Fruit fly (Drosophila melanogaster): ENCODE data around the gene okr.

The okr gene

dm6 chr2L:2972439-2972936, 20.1 kb downstream of the okr start, which contains the start of the genes Rrp1 and gammaTub23C (continued):
- TF ChIP-seq CG9437 (GFP tag; optimal IDR thresholded peaks at IDR 0.05) (peak; percentile 93), CG1024 (GFP tag; IDR thresholded peaks at IDR 0.05) (peak; percentile 66; the same call in 1 of the 2 replicates), knrl (GFP tag; IDR thresholded peaks at IDR 0.05; ENCODE audit: partially characterized antibody) (no peak), az2 (GFP tag; optimal IDR thresholded peaks at IDR 0.05) (peak; percentile 93), Sry-δ (GFP tag; optimal IDR thresholded peaks at IDR 0.05) (peak; percentile 70), ems (GFP tag; optimal IDR thresholded peaks at IDR 0.05) (peak; percentile 75), NFAT (GFP tag; IDR thresholded peaks at IDR 0.05) (peak; percentile 74), CG1832 (GFP tag; optimal IDR thresholded peaks at IDR 0.05) (no peak), CG2678 (tag; optimal IDR thresholded peaks at IDR 0.05) (peak; percentile 94), tgo (GFP tag; IDR thresholded peaks at IDR 0.05) (peak; percentile 86), CG7745 (tag; optimal IDR thresholded peaks at IDR 0.05) (no peak), Fer3 (tag; optimal IDR thresholded peaks at IDR 0.05) (peak; percentile 78), ara (GFP tag; IDR thresholded peaks at IDR 0.05) (peak; percentile 78), CG11696 (GFP tag; IDR thresholded peaks at IDR 0.05) (0 out of 2 replicates have a peak, but pooled peaks have one; percentile 38), Bdp1 (GFP tag; optimal IDR thresholded peaks at IDR 0.05) (peak; percentile 57), CG9797 (GFP tag; optimal IDR thresholded peaks at IDR 0.05) (peak; percentile 42), Nf-YB (GFP tag; optimal IDR thresholded peaks at IDR 0.05) (peak; percentile 75), CG12219 (GFP tag; optimal IDR thresholded peaks at IDR 0.05) (peak; percentile 69), CG17802 (tag; optimal IDR thresholded peaks at IDR 0.05) (peak; percentile 46), lov (optimal IDR thresholded peaks at IDR 0.05) (no peak), lov (GFP tag; IDR thresholded peaks at IDR 0.05) (peak; percentile 47; the same call in 1 of the 3 replicates), CG12659 (GFP tag; optimal IDR thresholded peaks at IDR 0.05) (peak; percentile 95), CG13775 (GFP tag; optimal IDR thresholded peaks at IDR 0.05) (peak; percentile 96), sr (GFP tag; IDR thresholded peaks at IDR 0.05) (no peak), gem (tag; optimal IDR thresholded peaks at IDR 0.05) (peak; percentile 95), CG9609 (GFP tag; optimal IDR thresholded peaks at IDR 0.05) (peak; percentile 77), lab (GFP tag; optimal IDR thresholded peaks at IDR 0.05) (peak; percentile 89), maf-S (GFP tag; optimal IDR thresholded peaks at IDR 0.05) (peak; percentile 63), CG15696 (tag; optimal IDR thresholded peaks at IDR 0.05) (peak; percentile 88), inv (GFP tag; IDR thresholded peaks at IDR 0.05; ENCODE audit: partially characterized antibody) (no peak), CG14965 (GFP tag; optimal IDR thresholded peaks at IDR 0.05; ENCODE audit: borderline replicate concordance) (no peak), slp2 (GFP tag; optimal IDR thresholded peaks at IDR 0.05) (peak; percentile 62), E2f1 (GFP tag; IDR thresholded peaks at IDR 0.05) (peak; percentile 79), eve (GFP tag; optimal IDR thresholded peaks at IDR 0.05) (no peak), tx (GFP tag; optimal IDR thresholded peaks at IDR 0.05) (peak; percentile 40), CG6272 (GFP tag; IDR thresholded peaks at IDR 0.05) (peak; percentile 79; the same call in 1 of the 2 replicates), p53 (GFP tag; optimal IDR thresholded peaks at IDR 0.05) (no peak), Hsf (GFP tag; optimal IDR thresholded peaks at IDR 0.05) (peak; percentile 90), gsb-n (tag; optimal IDR thresholded peaks at IDR 0.05) (peak; percentile 77), dan (GFP tag; IDR thresholded peaks at IDR 0.05) (peak; percentile 52; the same call in 1 of the 2 replicates), caup (GFP tag; optimal IDR thresholded peaks at IDR 0.05; ENCODE audit: severe bottlenecking) (peak; percentile 87), Hr3 (GFP tag; optimal IDR thresholded peaks at IDR 0.05) (peak; percentile 94), sens (GFP tag) (peak; percentile 96), pan (optimal IDR thresholded peaks at IDR 0.05) (no peak), pan (GFP tag; optimal IDR thresholded peaks at IDR 0.05 in 1 of 2, IDR thresholded peaks at IDR 0.05 in 1 of 2) (peak in 1 of 2 experiments; percentile 82), Abd-B (GFP tag; optimal IDR thresholded peaks at IDR 0.05) (peak; percentile 93), Dll (GFP tag; IDR thresholded peaks at IDR 0.05; ENCODE audit: partially characterized antibody) (no peak), Drgx (GFP tag; IDR thresholded peaks at IDR 0.05) (peak; percentile 59; the same call in 1 of the 2 replicates), jumu (GFP tag; optimal IDR thresholded peaks at IDR 0.05) (peak; percentile 57), CrebB (tag; optimal IDR thresholded peaks at IDR 0.05) (peak; percentile 38)
